Fruit fly (Drosophila melanogaster): Measurements from ENCODE around the gene CG13373.

DNA sequence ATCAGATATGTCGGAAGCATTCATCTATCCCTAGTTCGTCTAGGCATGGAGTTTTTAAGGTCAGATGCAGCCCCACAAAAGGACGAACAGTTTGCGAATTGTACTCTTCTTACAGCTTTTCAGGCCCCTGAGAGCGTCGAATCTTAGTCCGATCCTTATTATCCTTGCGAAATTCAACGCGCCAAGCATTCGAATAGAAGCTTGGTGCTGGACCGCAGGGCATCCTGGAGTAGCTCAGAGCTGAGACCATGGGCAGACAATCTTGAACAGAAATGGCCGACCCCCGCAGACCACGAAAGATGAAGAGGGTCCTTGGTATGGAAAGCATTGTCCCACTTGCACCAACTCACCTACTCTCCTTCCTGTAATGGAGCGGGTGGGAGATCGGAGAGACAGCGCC, 2.0 kb downstream of the CG13373 start, which contains the start of gene CG32817:
- TF ChIP-seq h (GFP tag; optimal IDR thresholded peaks at IDR 0.05), result no peak
- no peak for TF ChIP-seq br (GFP tag; optimal IDR thresholded peaks at IDR 0.05)

Measured in whole organism, wandering third instar larva.